Fruit fly (Drosophila melanogaster) whole organism, embryonic: ENCODE data around the gene Nepl4.

ENCODE experiments used
- CG1024 ChIP-seq: fragments of 200-800 bp; sonication (Bioruptor generic); IDR thresholded peaks from 2 replicates; pipeline ENCODE4 v1.3.6; 2022; ENCODE audit warnings: missing biosample characterization, missing genetic modification characterization
- CG10274 ChIP-seq: fragments of 200-800 bp; sonication (Bioruptor generic); optimal IDR thresholded peaks from 3 replicates; lab custom pipeline; 2017; ENCODE audit warnings: missing biosample characterization, mild to moderate bottlenecking, missing genetic modification characterization
- CG10565 ChIP-seq: fragments of 200-800 bp; sonication (Bioruptor generic); optimal IDR thresholded peaks from 3 replicates; lab custom pipeline; 2016; ENCODE audit warnings: missing biosample characterization, mild to moderate bottlenecking, missing genetic modification characterization
- CG11085 ChIP-seq: fragments of 200-800 bp; sonication (Bioruptor generic); IDR thresholded peaks from 2 replicates; pipeline ENCODE4 v1.3.6; 2022; ENCODE audit warnings: missing biosample characterization, missing genetic modification characterization
- CG1233 ChIP-seq: fragments of 200-800 bp; sonication (Bioruptor generic); optimal IDR thresholded peaks from 4 replicates; lab custom pipeline; 2018; ENCODE audit warnings: missing biosample characterization, mild to moderate bottlenecking, missing genetic modification characterization
- CG13775 ChIP-seq: fragments of 200-800 bp; sonication (Bioruptor generic); optimal IDR thresholded peaks from 3 replicates; lab custom pipeline; 2017; ENCODE audit warnings: missing biosample characterization, mild to moderate bottlenecking, missing genetic modification characterization
- CG17328 ChIP-seq: fragments of 200-800 bp; sonication (Bioruptor generic); IDR thresholded peaks from 2 replicates; pipeline ENCODE4 v1.3.6; 2022; ENCODE audit warnings: missing biosample characterization, missing genetic modification characterization
- CG17829 ChIP-seq: fragments of 200-800 bp; optimal IDR thresholded peaks from 2 replicates; lab custom pipeline; 2019; ENCODE audit warnings: missing biosample characterization, mild to moderate bottlenecking, missing genetic modification characterization, moderate library complexity
- CG18262 ChIP-seq: fragments of 200-800 bp; optimal IDR thresholded peaks from 3 replicates; lab custom pipeline; 2019; ENCODE audit warnings: missing biosample characterization, mild to moderate bottlenecking, missing genetic modification characterization, moderate library complexity
- CG18764 ChIP-seq: fragments of 200-800 bp; sonication (Bioruptor generic); optimal IDR thresholded peaks from 3 replicates; lab custom pipeline; 2016; ENCODE audit warnings: missing biosample characterization, missing genetic modification characterization
- CG30431 ChIP-seq: fragments of 200-800 bp; sonication (Bioruptor generic); optimal IDR thresholded peaks from 2 replicates; lab custom pipeline; 2017; ENCODE audit warnings: missing biosample characterization, missing genetic modification characterization
- CG31388 ChIP-seq: fragments of 200-800 bp; sonication (Bioruptor generic); optimal IDR thresholded peaks from 2 replicates; lab custom pipeline; 2016; ENCODE audit warnings: missing biosample characterization, missing genetic modification characterization
- CG3281 ChIP-seq: fragments of 200-800 bp; sonication (Bioruptor generic); optimal IDR thresholded peaks from 3 replicates; lab custom pipeline; 2017; ENCODE audit warnings: missing biosample characterization, mild to moderate bottlenecking, missing genetic modification characterization
- CG4424 ChIP-seq: fragments of 200-800 bp; sonication (Bioruptor generic); optimal IDR thresholded peaks from 3 replicates; lab custom pipeline; 2016; ENCODE audit warnings: missing biosample characterization, missing genetic modification characterization
- CG4854 ChIP-seq: fragments of 200-800 bp; sonication (Bioruptor generic); optimal IDR thresholded peaks from 2 replicates; lab custom pipeline; 2016; ENCODE audit warnings: missing biosample characterization, missing genetic modification characterization, inconsistent platforms
- CG6254 ChIP-seq: fragments of 200-800 bp; sonication (Bioruptor generic); optimal IDR thresholded peaks from 3 replicates; lab custom pipeline; 2017; ENCODE audit warnings: mild to moderate bottlenecking, missing biosample characterization, missing genetic modification reagents, missing genetic modification characterization
- CG7839 ChIP-seq: fragments of 200-800 bp; sonication (Bioruptor generic); optimal IDR thresholded peaks from 3 replicates; lab custom pipeline; 2018; ENCODE audit warnings: missing biosample characterization, mild to moderate bottlenecking, missing genetic modification characterization, moderate library complexity
- CHES-1-like ChIP-seq: fragments of 200-800 bp; sonication (Bioruptor generic); optimal IDR thresholded peaks from 2 replicates; lab custom pipeline; 2016; ENCODE audit warnings: missing biosample characterization, missing genetic modification characterization
- Drgx ChIP-seq: fragments of 200-800 bp; sonication (Bioruptor generic); IDR thresholded peaks from 2 replicates; pipeline ENCODE4 v1.3.6; 2022; ENCODE audit warnings: missing biosample characterization, missing genetic modification characterization
- Ets65A ChIP-seq: fragments of 200-800 bp; sonication (Bioruptor generic); peaks from one replicate; lab custom pipeline; 2016; ENCODE audit warnings: missing biosample characterization, missing genetic modification characterization
- Hey ChIP-seq: fragments of 200-800 bp; sonication (Bioruptor generic); optimal IDR thresholded peaks from 3 replicates; lab custom pipeline; 2018; ENCODE audit warnings: missing biosample characterization, mild to moderate bottlenecking, missing genetic modification characterization
- HmgZ ChIP-seq: fragments of 200-800 bp; sonication (Bioruptor generic); optimal IDR thresholded peaks from 2 replicates; lab custom pipeline; 2018; ENCODE audit warnings: missing biosample characterization, mild to moderate bottlenecking, missing genetic modification characterization
- Hmr ChIP-seq: fragments of 200-800 bp; sonication (Bioruptor generic); optimal IDR thresholded peaks from 3 replicates; lab custom pipeline; 2017; ENCODE audit warnings: mild to moderate bottlenecking, missing biosample characterization, missing genetic modification reagents, missing genetic modification characterization
- Hsf ChIP-seq: fragments of 200-800 bp; sonication (Bioruptor generic); optimal IDR thresholded peaks from 3 replicates; lab custom pipeline; 2016; ENCODE audit warnings: missing biosample characterization, missing genetic modification characterization
- Mrtf ChIP-seq: fragments of 200-800 bp; sonication (Bioruptor generic); IDR thresholded peaks from 3 replicates; pipeline ENCODE4 v1.3.6; 2022; ENCODE audit warnings: missing biosample characterization, missing genetic modification characterization
- Six4 ChIP-seq: fragments of 200-800 bp; sonication (Bioruptor generic); optimal IDR thresholded peaks from 2 replicates; lab custom pipeline; 2016; ENCODE audit warnings: missing biosample characterization, missing genetic modification characterization
- Ssrp ChIP-seq: fragments of 200-800 bp; sonication (Bioruptor generic); optimal IDR thresholded peaks from 2 replicates; lab custom pipeline; 2018; ENCODE audit warnings: missing biosample characterization, mild to moderate bottlenecking, missing genetic modification characterization, moderate library complexity
- amos ChIP-seq: fragments of 200-800 bp; sonication (Bioruptor generic); IDR thresholded peaks from 2 replicates; pipeline ENCODE4 v1.3.6; 2022; ENCODE audit warnings: missing biosample characterization, missing genetic modification characterization; ENCODE audit not compliant: partially characterized antibody
- ara ChIP-seq: fragments of 200-800 bp; sonication (Bioruptor generic); IDR thresholded peaks from 2 replicates; pipeline ENCODE4 v1.3.6; 2022; ENCODE audit warnings: missing biosample characterization, missing genetic modification characterization
- ase ChIP-seq: fragments of 200-800 bp; sonication (Bioruptor generic); IDR thresholded peaks from 3 replicates; pipeline ENCODE4 v1.3.6; 2022; ENCODE audit warnings: missing biosample characterization, missing genetic modification characterization
- az2 ChIP-seq: fragments of 200-800 bp; sonication (Bioruptor generic); optimal IDR thresholded peaks from 3 replicates; lab custom pipeline; 2016; ENCODE audit warnings: missing biosample characterization, missing genetic modification characterization
- bbx ChIP-seq: fragments of 200-800 bp; sonication (Bioruptor generic); IDR thresholded peaks from 2 replicates; pipeline ENCODE4 v1.3.6; 2022; ENCODE audit warnings: missing biosample characterization, missing genetic modification characterization; ENCODE audit not compliant: partially characterized antibody
- bowl ChIP-seq: fragments of 200-800 bp; sonication (Bioruptor generic); IDR thresholded peaks from 2 replicates; pipeline ENCODE4 v1.3.6; 2022; ENCODE audit warnings: missing biosample characterization, missing genetic modification characterization
- chif ChIP-seq, 2 experiments: fragments of 200-800 bp; sonication (Bioruptor generic); optimal IDR thresholded peaks; 3 replicates each; lab custom pipeline; 2016; ENCODE audit warnings: missing biosample characterization in 2 of 2, missing genetic modification characterization in 2 of 2
- chm ChIP-seq: fragments of 200-800 bp; sonication (Bioruptor generic); IDR thresholded peaks from 2 replicates; pipeline ENCODE4 v1.3.6; 2022; ENCODE audit warnings: missing biosample characterization, missing genetic modification characterization
- dmrt11E ChIP-seq: fragments of 200-800 bp; sonication (Bioruptor generic); optimal IDR thresholded peaks from 3 replicates; lab custom pipeline; 2018; ENCODE audit warnings: missing biosample characterization, mild to moderate bottlenecking, missing genetic modification characterization, moderate library complexity
- en ChIP-seq: fragments of 200-800 bp; sonication (Bioruptor generic); optimal IDR thresholded peaks from 2 replicates; lab custom pipeline; 2016; ENCODE audit warnings: missing biosample characterization, missing genetic modification characterization
- gsb-n ChIP-seq: fragments of 200-800 bp; sonication (Bioruptor generic); optimal IDR thresholded peaks from 3 replicates; lab custom pipeline; 2018; ENCODE audit warnings: missing biosample characterization, mild to moderate bottlenecking, missing genetic modification characterization
- kah ChIP-seq: fragments of 200-800 bp; sonication (Bioruptor generic); optimal IDR thresholded peaks from 2 replicates; lab custom pipeline; 2018; ENCODE audit warnings: missing biosample characterization, mild to moderate bottlenecking, missing genetic modification characterization
- ken ChIP-seq: fragments of 200-800 bp; sonication (Bioruptor generic); IDR thresholded peaks from 3 replicates; pipeline ENCODE4 v1.3.6; 2022; ENCODE audit warnings: missing biosample characterization, missing genetic modification characterization
- lab ChIP-seq: fragments of 200-800 bp; sonication (Bioruptor generic); optimal IDR thresholded peaks from 3 replicates; lab custom pipeline; 2017; ENCODE audit warnings: missing biosample characterization, missing genetic modification characterization, mild to moderate bottlenecking, moderate library complexity, missing genetic modification reagents
- lmd ChIP-seq: fragments of 200-800 bp; sonication (Bioruptor generic); IDR thresholded peaks from 2 replicates; pipeline ENCODE4 v1.3.6; 2022; ENCODE audit warnings: missing biosample characterization, missing genetic modification characterization
- pzg ChIP-seq: fragments of 200-800 bp; sonication (Bioruptor generic); optimal IDR thresholded peaks from 3 replicates; lab custom pipeline; 2018; ENCODE audit warnings: missing biosample characterization, mild to moderate bottlenecking, missing genetic modification characterization, moderate library complexity
- row ChIP-seq: fragments of 200-800 bp; sonication (Bioruptor generic); IDR thresholded peaks from 3 replicates; pipeline ENCODE4 v1.3.6; 2022; ENCODE audit warnings: missing biosample characterization, missing genetic modification characterization
- sc ChIP-seq, 3 experiments: fragments of >200 bp in 2 of 3; fragments of 200-800 bp in 1 of 3; sonication (Bioruptor generic) in 1 of 3; optimal IDR thresholded peaks; 2 replicates in 2 of 3; 3 replicates in 1 of 3; lab custom pipeline; 2017; ENCODE audit warnings: mild to moderate bottlenecking in 1 of 3, missing biosample characterization in 1 of 3, missing genetic modification characterization in 1 of 3, missing genetic modification reagents in 1 of 3
- sens ChIP-seq: fragments of 200-800 bp; sonication (Bioruptor generic); peaks from one replicate; lab custom pipeline; 2016; ENCODE audit warnings: missing biosample characterization, missing genetic modification characterization
- sens-2 ChIP-seq: fragments of 200-800 bp; sonication (Bioruptor generic); IDR thresholded peaks from 2 replicates; pipeline ENCODE4 v1.3.6; 2022; ENCODE audit warnings: missing biosample characterization, missing genetic modification characterization
- slbo ChIP-seq: fragments of 200-800 bp; sonication (Bioruptor generic); IDR thresholded peaks from 2 replicates; pipeline ENCODE4 v1.3.6; 2022; ENCODE audit warnings: missing biosample characterization, missing genetic modification characterization
- wdn ChIP-seq: fragments of 200-800 bp; sonication (Bioruptor generic); IDR thresholded peaks from 2 replicates; pipeline ENCODE4 v1.3.6; 2022; ENCODE audit warnings: missing biosample characterization, missing genetic modification characterization

The Nepl4 gene

DNA sequence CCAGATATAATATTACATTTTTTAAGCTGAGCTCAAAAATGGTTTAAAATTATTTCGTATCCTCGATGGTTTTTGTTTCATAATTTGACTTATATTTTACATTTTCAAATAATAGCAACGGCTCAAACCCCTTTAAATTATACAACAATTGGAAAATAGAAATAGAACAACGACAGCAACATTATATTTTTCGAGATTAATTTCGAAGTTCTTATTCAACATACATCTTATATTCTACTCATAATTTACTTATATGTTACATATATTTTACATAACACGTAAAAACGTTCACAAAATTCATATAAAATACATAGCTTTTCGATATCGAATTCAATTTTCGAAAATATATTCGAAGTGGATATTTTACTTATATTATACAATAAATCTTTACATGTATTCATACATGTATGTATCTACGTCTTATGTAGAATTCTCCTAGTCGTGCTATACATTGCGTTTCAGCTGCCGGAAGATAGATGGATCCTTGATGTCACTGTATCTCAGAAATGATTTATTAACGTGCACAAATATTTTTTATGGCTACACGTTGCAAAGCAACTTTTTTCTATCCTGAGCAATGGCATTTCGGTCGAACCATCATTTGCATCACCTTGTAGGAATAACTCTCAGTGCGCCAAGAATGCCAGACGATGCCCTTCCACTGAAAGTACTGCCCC, 10.9 kb upstream of the Nepl4 start (continued):
- TF ChIP-seq CG3281 (peak; percentile 45), CG7839 (tag; lab: Kevin White, UChicago) (peak; percentile 52), Ets65A (GFP tag; lab: Kevin White, UChicago) (peak; percentile 82), ken (GFP tag; lab: Robert Waterston, UW) (0 out of 3 replicates have a peak, but pooled peaks have one; percentile 8), pzg (no peak), CG18262 (peak; percentile 58), en (GFP tag; lab: Kevin White, UChicago) (peak; percentile 43), dmrt11E (tag; lab: Kevin White, UChicago) (peak; percentile 44), ara (GFP tag; lab: Robert Waterston, UW) (peak; percentile 26; the same call in 1 of the 2 replicates), chm (GFP tag; lab: Robert Waterston, UW) (no peak), CHES-1-like (GFP tag; lab: Kevin White, UChicago) (no peak), CG4854 (GFP tag; lab: Kevin White, UChicago) (no peak), slbo (peak; percentile 28), CG17829 (peak; percentile 59), CG1233 (GFP tag; lab: Kevin White, UChicago) (peak; percentile 52), HmgZ (peak; percentile 56), CG30431 (GFP tag; lab: Kevin White, UChicago) (peak; percentile 19), Drgx (no peak), Hsf (peak; percentile 46), row (GFP tag; lab: Robert Waterston, UW) (no peak), az2 (GFP tag; lab: Kevin White, UChicago) (peak; percentile 48), CG11085 (no peak), bowl (GFP tag; lab: Robert Waterston, UW) (0 out of 2 replicates have a peak, but pooled peaks have one; percentile 4), CG6254 (GFP tag; lab: Kevin White, UChicago) (peak; percentile 33), sens-2 (0 out of 2 replicates have a peak, but pooled peaks have one; percentile 8), wdn (GFP tag; lab: Robert Waterston, UW) (0 out of 2 replicates have a peak, but pooled peaks have one; percentile 6), ase (GFP tag; lab: Robert Waterston, UW) (peak; percentile 72; the same call in 2 of the 3 replicates), lmd (GFP tag; lab: Robert Waterston, UW) (peak; percentile 40; the same call in 1 of the 2 replicates), Hmr (GFP tag; lab: Kevin White, UChicago) (peak; percentile 30), Ssrp (tag; lab: Kevin White, UChicago) (peak; percentile 2), gsb-n (tag; lab: Kevin White, UChicago) (peak; percentile 28), Mrtf (peak; percentile 22; the same call in 1 of the 3 replicates), sc (optimal IDR thresholded peaks at IDR 0.05; lab: Kevin White, UChicago) (no peak), sc (GFP tag; optimal IDR thresholded peaks at IDR 0.05; lab: Kevin White, UChicago) (peak; percentile 5), CG18764 (GFP tag; lab: Kevin White, UChicago) (peak; percentile 56), CG10565 (no peak), CG13775 (GFP tag; lab: Kevin White, UChicago) (peak; percentile 1), bbx (peak; percentile 22; the same call in 1 of the 2 replicates), Six4 (GFP tag; lab: Kevin White, UChicago) (peak; percentile 50), kah (GFP tag; lab: Kevin White, UChicago) (peak; percentile 33), Hey (no peak), CG31388 (GFP tag; lab: Kevin White, UChicago) (peak; percentile 2), amos (GFP tag; lab: Robert Waterston, UW) (peak; percentile 59), CG4424 (peak; percentile 63), CG17328 (GFP tag; lab: Robert Waterston, UW) (peak; percentile 55), sens (GFP tag; lab: Kevin White, UChicago) (peak; percentile 87), chif (GFP tag; optimal IDR thresholded peaks at IDR 0.05; lab: Kevin White, UChicago) (peak in 1 of 2 experiments; percentile 31), CG10274 (GFP tag; lab: Kevin White, UChicago) (no peak), CG1024 (peak; percentile 55; the same call in 1 of the 2 replicates), lab (GFP tag; lab: Kevin White, UChicago) (peak; percentile 68)
